Worm (Caenorhabditis elegans) whole organism, L4 larva: ENCODE results near the gene sra-38.

Source experiments
- aly-2 ChIP-seq: sonication (generic microtip); optimal IDR thresholded peaks from 2 replicates; lab custom pipeline; 2018; ENCODE audit warnings: missing biosample characterization, missing genetic modification characterization
- ama-1 ChIP-seq: fragments of 150-350 bp; optimal IDR thresholded peaks from 2 replicates; lab custom pipeline; 2014; ENCODE audit warnings: inconsistent platforms, mixed read lengths
- daf-16 ChIP-seq, 3 experiments: sonication (generic microtip); optimal IDR thresholded peaks; 2 replicates each; lab custom pipeline; 2016 to 2017; ENCODE audit warnings: missing genetic modification characterization in 3 of 3, missing genetic modification reagents in 3 of 3, mild to moderate bottlenecking in 2 of 3, missing compliant biosample characterization in 2 of 3, missing biosample characterization in 1 of 3, moderate library complexity in 1 of 3
- dmd-9 ChIP-seq: fragments of 200-800 bp; sonication (Bioruptor generic); IDR thresholded peaks from 2 replicates; pipeline ENCODE4 v1.3.6; 2022; ENCODE audit warnings: missing genetic modification reagents, missing genetic modification characterization, missing compliant biosample characterization
- fkh-10 ChIP-seq: fragments of 150-350 bp; optimal IDR thresholded peaks from 2 replicates; lab custom pipeline; 2014; ENCODE audit warnings: missing biosample characterization, missing genetic modification reagents, missing genetic modification characterization
- lin-1 ChIP-seq: fragments of 200-800 bp; sonication (Bioruptor generic); IDR thresholded peaks from 2 replicates; pipeline ENCODE4 v1.3.6; 2022; ENCODE audit warnings: missing genetic modification reagents, missing genetic modification characterization, missing compliant biosample characterization
- lin-13 ChIP-seq: fragments of 150-350 bp; optimal IDR thresholded peaks from 2 replicates; lab custom pipeline; 2014; ENCODE audit warnings: missing biosample characterization, missing genetic modification reagents, missing genetic modification characterization
- mes-2 ChIP-seq: sonication (generic microtip); optimal IDR thresholded peaks from 2 replicates; lab custom pipeline; 2016; ENCODE audit warnings: missing genotype, mild to moderate bottlenecking, missing genetic modification characterization, missing compliant biosample characterization; ENCODE audit not compliant: poor library complexity, severe bottlenecking
- nhr-28 ChIP-seq: fragments of 150-350 bp; optimal IDR thresholded peaks from 2 replicates; lab custom pipeline; 2014; ENCODE audit warnings: missing biosample characterization, missing genetic modification characterization
- skn-1 ChIP-seq: fragments of 150-350 bp; optimal IDR thresholded peaks from 2 replicates; lab custom pipeline; 2014; ENCODE audit warnings: missing biosample characterization, missing genetic modification characterization
- snpc-4 ChIP-seq: fragments of 150-350 bp; optimal IDR thresholded peaks from 2 replicates; lab custom pipeline; 2014; ENCODE audit warnings: missing biosample characterization, missing genetic modification characterization
- unc-130 ChIP-seq: sonication (generic microtip); optimal IDR thresholded peaks from 2 replicates; lab custom pipeline; 2016; ENCODE audit warnings: missing genetic modification reagents, missing genetic modification characterization, missing compliant biosample characterization
- zag-1 ChIP-seq: fragments of 150-350 bp; optimal IDR thresholded peaks from 2 replicates; lab custom pipeline; 2014; ENCODE audit warnings: missing biosample characterization, missing genetic modification characterization
- zip-11 ChIP-seq: fragments of 200-800 bp; sonication (Bioruptor generic); IDR thresholded peaks from 2 replicates; pipeline ENCODE4 v1.3.6; 2022; ENCODE audit warnings: missing genetic modification characterization, missing compliant biosample characterization

DNA sequence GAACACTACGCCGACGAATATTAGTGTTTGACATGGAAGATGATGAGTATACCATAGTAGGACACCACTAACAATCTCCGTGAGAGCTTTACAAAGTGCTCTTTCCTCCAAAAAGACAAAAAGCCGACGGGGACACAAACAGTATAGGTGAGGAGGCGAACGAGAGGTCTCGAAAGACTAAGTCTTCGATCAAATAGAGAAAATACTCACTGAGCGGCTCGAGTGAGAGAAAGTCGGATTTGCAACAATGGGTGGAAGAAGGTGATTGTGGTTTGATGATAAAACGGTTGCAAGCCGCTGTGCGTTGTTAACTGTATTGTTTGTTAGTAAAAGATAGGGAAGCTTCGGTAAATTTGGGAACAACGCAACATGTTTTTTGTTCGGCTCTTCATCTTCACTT is 17.3 kb downstream of the sra-38 start, which contains the start of gene hlb-1:
- TF ChIP-seq unc-130 (GFP tag; lab: Kevin White, UChicago) (no peak), fkh-10 (GFP tag; lab: Kevin White, UChicago) (no peak), nhr-28 (tag; lab: Kevin White, UChicago) (no peak), aly-2 (tag; lab: Kevin White, UChicago) (no peak), mes-2 (tag; lab: Kevin White, UChicago) (no peak), skn-1 (no peak), snpc-4 (tag; lab: Kevin White, UChicago) (no peak), zip-11 (GFP tag; lab: Robert Waterston, UW) (no peak), lin-13 (GFP tag; lab: Kevin White, UChicago) (no peak), zag-1 (tag; lab: Kevin White, UChicago) (no peak), dmd-9 (no peak), ama-1 (lab: Kevin White, UChicago) (no peak), lin-1 (GFP tag; lab: Robert Waterston, UW) (no peak), daf-16 (GFP tag; optimal IDR thresholded peaks at IDR 0.05; lab: Kevin White, UChicago) (no peak), daf-16 (tag; optimal IDR thresholded peaks at IDR 0.05; lab: Kevin White, UChicago) (no peak)
